Worm (Caenorhabditis elegans): ENCODE data around the gene acp-1.

- TF ChIP-seq him-1 (tag; optimal IDR thresholded peaks at IDR 0.05) (no peak), W03F9.2 (tag; optimal IDR thresholded peaks at IDR 0.05) (no peak)
Measured at ce11 chrX:3393562-3393961, 8.3 kb upstream of the acp-1 start, which contains the start of gene slcf-2.

Measured in whole organism, L4/young adult.